Fruit fly (Drosophila melanogaster): ENCODE results near the gene CG31036.

Gene CG31036

dm6 chr3R:29959329-29959728 lies 51.4 kb downstream of the CG31036 start (continued):
- TF ChIP-seq grau (tag; optimal IDR thresholded peaks at IDR 0.05): no peak
- no peak for TF ChIP-seq CG8290 (GFP tag; optimal IDR thresholded peaks at IDR 0.05)
- TF ChIP-seq CG8290 (tag; optimal IDR thresholded peaks at IDR 0.05): no peak
- 0 out of 2 replicates have a peak, but pooled peaks have one; percentile 31 for TF ChIP-seq CG14014 (GFP tag; IDR thresholded peaks at IDR 0.05)
- TF ChIP-seq HHEX (GFP tag; optimal IDR thresholded peaks at IDR 0.05): no peak
- TF ChIP-seq CG31224 (GFP tag; IDR thresholded peaks at IDR 0.05): 0 out of 2 replicates have a peak, but pooled peaks have one; percentile 15
- peak; percentile 44; the same call in 1 of the 2 replicates for TF ChIP-seq Rfx (GFP tag; IDR thresholded peaks at IDR 0.05)
- no peak for TF ChIP-seq CG12104 (GFP tag; optimal IDR thresholded peaks at IDR 0.05)
- TF ChIP-seq Elba2 (GFP tag; optimal IDR thresholded peaks at IDR 0.05): no peak
- TF ChIP-seq CG3163 (GFP tag; optimal IDR thresholded peaks at IDR 0.05): no peak
- no peak; the same call in 1 of the 2 replicates for TF ChIP-seq CG14667 (GFP tag; IDR thresholded peaks at IDR 0.05)
- no peak for TF ChIP-seq CrebB (tag; optimal IDR thresholded peaks at IDR 0.05)
- TF ChIP-seq gce (GFP tag; IDR thresholded peaks at IDR 0.05): no peak
- TF ChIP-seq CG15011 (GFP tag; optimal IDR thresholded peaks at IDR 0.05): no peak
- no peak for TF ChIP-seq CG4282 (GFP tag; optimal IDR thresholded peaks at IDR 0.05)
- no peak for TF ChIP-seq disco-r (GFP tag; optimal IDR thresholded peaks at IDR 0.05)
- TF ChIP-seq wor (GFP tag; IDR thresholded peaks at IDR 0.05): no peak
- no peak for TF ChIP-seq Aef1 (GFP tag; IDR thresholded peaks at IDR 0.05)
- peak; percentile 44 for TF ChIP-seq CG9932 (GFP tag; IDR thresholded peaks at IDR 0.05)
- peak; percentile 48 for TF ChIP-seq slbo (GFP tag; IDR thresholded peaks at IDR 0.05)
- TF ChIP-seq MESR4 (GFP tag; optimal IDR thresholded peaks at IDR 0.05): no peak
- TF ChIP-seq CG8281 (tag; optimal IDR thresholded peaks at IDR 0.05): no peak
- no peak for TF ChIP-seq H15 (GFP tag; IDR thresholded peaks at IDR 0.05)
- TF ChIP-seq CG11247 (GFP tag; IDR thresholded peaks at IDR 0.05): 0 out of 2 replicates have a peak, but pooled peaks have one; percentile 29
- TF ChIP-seq ci (GFP tag; IDR thresholded peaks at IDR 0.05): 0 out of 3 replicates have a peak, but pooled peaks have one; percentile 28
- no peak for TF ChIP-seq hkb (optimal IDR thresholded peaks at IDR 0.05)
- peak; percentile 55 for TF ChIP-seq hkb (GFP tag; IDR thresholded peaks at IDR 0.05)
- TF ChIP-seq CG1792 (GFP tag; optimal IDR thresholded peaks at IDR 0.05): no peak
- TF ChIP-seq CG14441 (GFP tag; IDR thresholded peaks at IDR 0.05): 0 out of 2 replicates have a peak, but pooled peaks have one; percentile 26
- no peak for TF ChIP-seq Mad (GFP tag; optimal IDR thresholded peaks at IDR 0.05)
- peak; percentile 1 for TF ChIP-seq Hmr (GFP tag; optimal IDR thresholded peaks at IDR 0.05)
- no peak for TF ChIP-seq CG4424 (GFP tag; optimal IDR thresholded peaks at IDR 0.05)
- 0 out of 2 replicates have a peak, but pooled peaks have one; percentile 27 for TF ChIP-seq Ada2b (GFP tag; IDR thresholded peaks at IDR 0.05)
- TF ChIP-seq CG9215 (GFP tag; IDR thresholded peaks at IDR 0.05): no peak
- TF ChIP-seq CG18599 (GFP tag; optimal IDR thresholded peaks at IDR 0.05): peak; percentile 56
- TF ChIP-seq dysf (GFP tag; IDR thresholded peaks at IDR 0.05): peak; percentile 52; the same call in 2 of the 3 replicates
- TF ChIP-seq Dbx (GFP tag; IDR thresholded peaks at IDR 0.05): 0 out of 3 replicates have a peak, but pooled peaks have one; percentile 15
- peak; percentile 23 for TF ChIP-seq Ets65A (GFP tag)
- 0 out of 2 replicates have a peak, but pooled peaks have one; percentile 16 for TF ChIP-seq CG32532 (GFP tag; IDR thresholded peaks at IDR 0.05)
- no peak for TF ChIP-seq CG17359 (tag; optimal IDR thresholded peaks at IDR 0.05)
- TF ChIP-seq CG11456 (GFP tag; IDR thresholded peaks at IDR 0.05): peak; percentile 29; the same call in 1 of the 3 replicates
- TF ChIP-seq wdn (GFP tag; IDR thresholded peaks at IDR 0.05): peak; percentile 38; the same call in 1 of the 2 replicates
